Fruit fly (Drosophila melanogaster): ENCODE data around the gene CG13775.

Gene CG13775

dm6 chr2L:6922091-6922753 is 34.5 kb downstream of the CG13775 start (continued):
- TF ChIP-seq lov (optimal IDR thresholded peaks at IDR 0.05) (no peak), lov (GFP tag; IDR thresholded peaks at IDR 0.05) (peak; percentile 69; the same call in 1 of the 3 replicates), ap (GFP tag; IDR thresholded peaks at IDR 0.05) (peak; percentile 72), psq (GFP tag; optimal IDR thresholded peaks at IDR 0.05) (peak; percentile 18), ase (GFP tag; IDR thresholded peaks at IDR 0.05) (no peak; the same call in none of the 3 replicates), sens (GFP tag) (peak; percentile 96), CG8944 (GFP tag; optimal IDR thresholded peaks at IDR 0.05) (peak; percentile 63), crol (GFP tag; IDR thresholded peaks at IDR 0.05) (no peak), eyg (GFP tag; optimal IDR thresholded peaks at IDR 0.05) (no peak), TFAM (GFP tag; optimal IDR thresholded peaks at IDR 0.05) (no peak), CG13624 (GFP tag; optimal IDR thresholded peaks at IDR 0.05) (peak; percentile 62), ato (GFP tag; IDR thresholded peaks at IDR 0.05; ENCODE audit: partially characterized antibody) (no peak), NC2α (GFP tag; optimal IDR thresholded peaks at IDR 0.05) (peak; percentile 7), tll (GFP tag; optimal IDR thresholded peaks at IDR 0.05) (no peak), seq (GFP tag; IDR thresholded peaks at IDR 0.05) (peak; percentile 67; the same call in 1 of the 2 replicates), Xbp1 (GFP tag; optimal IDR thresholded peaks at IDR 0.05) (peak; percentile 76), az2 (GFP tag; optimal IDR thresholded peaks at IDR 0.05) (peak; percentile 75), rib (GFP tag; IDR thresholded peaks at IDR 0.05) (peak; percentile 46; the same call in 1 of the 2 replicates), CG6254 (GFP tag; optimal IDR thresholded peaks at IDR 0.05) (peak; percentile 69), CG4617 (GFP tag; optimal IDR thresholded peaks at IDR 0.05; ENCODE audit: borderline replicate concordance) (peak; percentile 46), CG14014 (GFP tag; IDR thresholded peaks at IDR 0.05) (peak; percentile 84; the same call in 1 of the 2 replicates), ci (GFP tag; IDR thresholded peaks at IDR 0.05) (no peak; the same call in 1 of the 3 replicates), CG17328 (GFP tag; IDR thresholded peaks at IDR 0.05) (peak; percentile 89), Gsc (GFP tag; IDR thresholded peaks at IDR 0.05) (no peak), CG12942 (GFP tag; optimal IDR thresholded peaks at IDR 0.05) (peak; percentile 27), sd (tag; optimal IDR thresholded peaks at IDR 0.05) (no peak), ara (GFP tag; IDR thresholded peaks at IDR 0.05) (no peak; the same call in 1 of the 2 replicates), CG10979 (tag; optimal IDR thresholded peaks at IDR 0.05) (peak; percentile 78), CG8290 (GFP tag; optimal IDR thresholded peaks at IDR 0.05) (peak; percentile 58), CG8290 (tag; optimal IDR thresholded peaks at IDR 0.05) (no peak), tx (GFP tag; optimal IDR thresholded peaks at IDR 0.05) (peak; percentile 59), mld (GFP tag; IDR thresholded peaks at IDR 0.05; ENCODE audit: partially characterized antibody) (no peak), CG13894 (tag; optimal IDR thresholded peaks at IDR 0.05) (no peak), Deaf1 (tag; optimal IDR thresholded peaks at IDR 0.05) (no peak), Sox100B (GFP tag; optimal IDR thresholded peaks at IDR 0.05) (peak; percentile 41), Usf (GFP tag; optimal IDR thresholded peaks at IDR 0.05) (peak; percentile 8), B-H1 (GFP tag; IDR thresholded peaks at IDR 0.05) (no peak; the same call in 2 of the 3 replicates), Dad (GFP tag; optimal IDR thresholded peaks at IDR 0.05) (peak; percentile 47), CG9215 (GFP tag; IDR thresholded peaks at IDR 0.05) (no peak), CG3407 (GFP tag; optimal IDR thresholded peaks at IDR 0.05) (peak; percentile 32), Ets97D (GFP tag; optimal IDR thresholded peaks at IDR 0.05) (peak; percentile 34), CG12769 (tag; optimal IDR thresholded peaks at IDR 0.05) (peak; percentile 61), CHES-1-like (GFP tag; optimal IDR thresholded peaks at IDR 0.05) (peak; percentile 51), maf-S (GFP tag; optimal IDR thresholded peaks at IDR 0.05) (peak; percentile 57), CG14667 (GFP tag; IDR thresholded peaks at IDR 0.05) (no peak)

Data from whole organism, embryonic.